Fruit fly (Drosophila melanogaster) whole organism, wandering third instar larva: ENCODE results near the gene CG6961.

Experiments
- Abd-B ChIP-seq: fragments of >200 bp; optimal IDR thresholded peaks from 2 replicates; lab custom pipeline; 2017; ENCODE audit warnings: missing biosample characterization, missing genetic modification characterization
- CG9705 ChIP-seq: fragments of 200-800 bp; sonication (Bioruptor generic); optimal IDR thresholded peaks from 2 replicates; lab custom pipeline; 2018; ENCODE audit warnings: missing biosample characterization, mild to moderate bottlenecking, missing genetic modification characterization
- Dfd ChIP-seq: fragments of >200 bp; optimal IDR thresholded peaks from 2 replicates; lab custom pipeline; 2017; ENCODE audit warnings: missing biosample characterization, missing genetic modification characterization
- GATAd ChIP-seq: sonication (Bioruptor generic); optimal IDR thresholded peaks from 2 replicates; lab custom pipeline; 2016; ENCODE audit warnings: missing biosample characterization, missing genetic modification characterization
- HLH106 ChIP-seq: fragments of 200-800 bp; optimal IDR thresholded peaks from 3 replicates; lab custom pipeline; 2019; ENCODE audit warnings: missing biosample characterization, mild to moderate bottlenecking, missing genetic modification characterization, moderate library complexity
- Hnf4 ChIP-seq: fragments of 200-800 bp; sonication (Bioruptor generic); optimal IDR thresholded peaks from 2 replicates; lab custom pipeline; 2016; ENCODE audit warnings: missing biosample characterization, mild to moderate bottlenecking, missing genetic modification characterization
- Hr78 ChIP-seq: fragments of >200 bp; optimal IDR thresholded peaks from 2 replicates; lab custom pipeline; 2017; ENCODE audit warnings: missing biosample characterization, missing genetic modification characterization
- Hr83 ChIP-seq: fragments of 200-300 bp; sonication (Bioruptor generic); optimal IDR thresholded peaks from 2 replicates; lab custom pipeline; 2016; ENCODE audit warnings: missing biosample characterization, mild to moderate bottlenecking, missing genetic modification characterization, moderate library complexity; ENCODE audit not compliant: poor library complexity, severe bottlenecking
- Jra ChIP-seq: sonication (Bioruptor generic); optimal IDR thresholded peaks from 2 replicates; lab custom pipeline; 2016; ENCODE audit warnings: missing biosample characterization, missing genetic modification characterization
- Myc ChIP-seq: fragments of >200 bp; optimal IDR thresholded peaks from 2 replicates; lab custom pipeline; 2017
- N ChIP-seq: fragments of >200 bp; optimal IDR thresholded peaks from 2 replicates; lab custom pipeline; 2018; ENCODE audit warnings: missing biosample characterization, missing external identifiers, missing genetic modification characterization
- OdsH ChIP-seq: fragments of 200-800 bp; sonication (Bioruptor generic); optimal IDR thresholded peaks from 2 replicates; lab custom pipeline; 2016; ENCODE audit warnings: missing biosample characterization, mild to moderate bottlenecking, missing genetic modification characterization
- Rel ChIP-seq, 2 experiments: fragments of 200-800 bp; sonication (Bioruptor generic) in 1 of 2; optimal IDR thresholded peaks; 2 replicates in 1 of 2; 3 replicates in 1 of 2; lab custom pipeline; 2016 to 2019; ENCODE audit warnings: mild to moderate bottlenecking in 2 of 2, missing biosample characterization in 2 of 2, missing genetic modification characterization in 2 of 2, moderate library complexity in 1 of 2
- Sp1 ChIP-seq: fragments of 200-800 bp; sonication (Bioruptor generic); optimal IDR thresholded peaks from 3 replicates; lab custom pipeline; 2019; ENCODE audit warnings: missing biosample characterization, mild to moderate bottlenecking, missing genetic modification characterization, moderate library complexity
- Vsx2 ChIP-seq: fragments of 200-300, 225-300 bp; sonication (Bioruptor generic); optimal IDR thresholded peaks from 2 replicates; lab custom pipeline; 2018; ENCODE audit warnings: missing biosample characterization, missing genetic modification characterization; ENCODE audit not compliant: partially characterized antibody
- br ChIP-seq: fragments of 200-800 bp; sonication (Bioruptor generic); optimal IDR thresholded peaks from 2 replicates; lab custom pipeline; 2016; ENCODE audit warnings: missing biosample characterization, missing genetic modification characterization
- dl ChIP-seq, 2 experiments: fragments of 175-275, 200-275 bp in 1 of 2; fragments of 200-275 bp in 1 of 2; sonication (Bioruptor generic); optimal IDR thresholded peaks; lab custom pipeline; 2018; ENCODE audit warnings: mild to moderate bottlenecking in 2 of 2, missing biosample characterization in 2 of 2, missing genetic modification characterization in 2 of 2, moderate library complexity in 2 of 2; ENCODE audit not compliant: partially characterized antibody in 2 of 2, insufficient read depth in 1 of 2
- dsf ChIP-seq: sonication (Bioruptor generic); optimal IDR thresholded peaks from 2 replicates; lab custom pipeline; 2016; ENCODE audit warnings: missing biosample characterization, missing genetic modification characterization, borderline replicate concordance
- ey ChIP-seq: fragments of 200-800 bp; sonication (Bioruptor generic); optimal IDR thresholded peaks from 2 replicates; lab custom pipeline; 2016; ENCODE audit warnings: missing biosample characterization, missing genetic modification characterization
- foxo ChIP-seq, 2 experiments: fragments of 200-800 bp; sonication (Bioruptor generic); optimal IDR thresholded peaks; 2 replicates in 1 of 2; 3 replicates in 1 of 2; lab custom pipeline; 2016 to 2017; ENCODE audit warnings: missing biosample characterization in 2 of 2, missing genetic modification characterization in 2 of 2
- h ChIP-seq: fragments of 200-800 bp; sonication (Bioruptor generic); optimal IDR thresholded peaks from 3 replicates; lab custom pipeline; 2016; ENCODE audit warnings: missing biosample characterization, mild to moderate bottlenecking, missing genetic modification characterization
- jim ChIP-seq: fragments of 175-275, 200-325 bp; sonication (Bioruptor generic); optimal IDR thresholded peaks from 2 replicates; lab custom pipeline; 2016; ENCODE audit warnings: missing biosample characterization, mild to moderate bottlenecking, missing genetic modification characterization
- lola ChIP-seq: fragments of >200 bp; optimal IDR thresholded peaks from 2 replicates; lab custom pipeline; 2017; ENCODE audit warnings: missing biosample characterization, missing genetic modification characterization
- pan ChIP-seq: fragments of >200 bp; optimal IDR thresholded peaks from 2 replicates; lab custom pipeline; 2017
- psq ChIP-seq: fragments of 200-800 bp; sonication (Bioruptor generic); optimal IDR thresholded peaks from 3 replicates; lab custom pipeline; 2017; ENCODE audit warnings: missing biosample characterization, mild to moderate bottlenecking, missing genetic modification characterization, moderate library complexity
- rgr ChIP-seq: fragments of 200-800 bp; sonication (Bioruptor generic); optimal IDR thresholded peaks from 3 replicates; lab custom pipeline; 2016; ENCODE audit warnings: missing biosample characterization, mild to moderate bottlenecking, missing genetic modification characterization
- sage ChIP-seq: fragments of 200-800 bp; sonication (Bioruptor generic); optimal IDR thresholded peaks from 2 replicates; lab custom pipeline; 2016; ENCODE audit warnings: missing biosample characterization, mild to moderate bottlenecking, missing genetic modification characterization
- sv ChIP-seq: fragments of 200-800 bp; sonication (Bioruptor generic); optimal IDR thresholded peaks from 3 replicates; lab custom pipeline; 2016; ENCODE audit warnings: missing biosample characterization, missing genetic modification characterization
- tai ChIP-seq: sonication (Bioruptor generic); optimal IDR thresholded peaks from 2 replicates; lab custom pipeline; 2016; ENCODE audit warnings: missing biosample characterization, missing genetic modification characterization
- usp ChIP-seq: fragments of >200 bp; optimal IDR thresholded peaks from 2 replicates; lab custom pipeline; 2017; ENCODE audit warnings: missing biosample characterization, missing genetic modification characterization
- woc ChIP-seq: sonication (Bioruptor generic); optimal IDR thresholded peaks from 2 replicates; lab custom pipeline; 2016; ENCODE audit warnings: missing biosample characterization, mild to moderate bottlenecking, missing genetic modification characterization

Gene CG6961

dm6 chrX:18788143-18788745, at the start of gene CG6961, which contains the start of gene S6KL:
CG6961 (minus strand) TSS chrX:18788210.
S6KL (plus strand) TSS chrX:18788464.
- TF ChIP-seq N = peak; percentile 95
- TF ChIP-seq Hr78 (GFP tag; lab: Kevin White, UChicago) = peak; percentile 67
- peak; percentile 10 for TF ChIP-seq h (GFP tag; lab: Kevin White, UChicago)
- TF ChIP-seq foxo (GFP tag; optimal IDR thresholded peaks at IDR 0.05; lab: Kevin White, UChicago) = no peak
- TF ChIP-seq woc (GFP tag; lab: Kevin White, UChicago) = peak; percentile 10
- peak; percentile 7 for TF ChIP-seq HLH106
- no peak for TF ChIP-seq Rel (GFP tag; optimal IDR thresholded peaks at IDR 0.05; lab: Kevin White, UChicago)
- peak; percentile 14 for TF ChIP-seq Rel (tag; optimal IDR thresholded peaks at IDR 0.05; lab: Kevin White, UChicago)
- TF ChIP-seq dsf = no peak
- peak; percentile 39 for TF ChIP-seq Abd-B (GFP tag; lab: Kevin White, UChicago)
- TF ChIP-seq lola (GFP tag; lab: Kevin White, UChicago) = no peak
- no peak for TF ChIP-seq tai (GFP tag; lab: Kevin White, UChicago)
- TF ChIP-seq jim (GFP tag; lab: Kevin White, UChicago) = no peak
- no peak for TF ChIP-seq usp
- no peak for TF ChIP-seq pan (lab: Kevin White, UChicago)
- no peak for TF ChIP-seq Vsx2 (GFP tag; lab: Kevin White, UChicago)
- TF ChIP-seq Hr83 (GFP tag; lab: Kevin White, UChicago) = no peak
- no peak for TF ChIP-seq sage

dm6 chrX:18837046-18837445, 49.0 kb upstream of the CG6961 start:
- no peak for TF ChIP-seq rgr (GFP tag; lab: Kevin White, UChicago)
- no peak for TF ChIP-seq HLH106
- no peak for TF ChIP-seq OdsH
- no peak for TF ChIP-seq Jra (GFP tag; lab: Kevin White, UChicago)
- TF ChIP-seq dsf = no peak
- TF ChIP-seq GATAd = no peak
- TF ChIP-seq, all 38 proteins: peak for 0

DNA sequence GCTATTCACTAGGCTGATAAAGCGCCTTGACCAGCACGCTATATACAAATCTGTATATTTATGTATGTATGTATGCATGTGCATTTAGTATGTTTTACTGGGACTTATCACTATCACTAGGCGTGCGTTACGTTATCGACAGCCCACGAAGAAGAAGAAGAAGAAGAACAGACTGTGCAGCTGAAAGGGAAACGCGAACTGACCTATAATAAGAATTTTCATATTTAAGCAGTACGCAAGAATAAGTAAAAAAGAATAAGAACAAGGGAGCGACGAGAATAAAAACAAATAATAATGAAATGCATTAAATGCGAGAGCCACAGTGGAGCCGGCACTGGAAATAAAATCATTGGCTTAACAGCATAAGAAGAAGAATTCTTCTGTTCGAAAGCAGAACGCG, 48.3 kb upstream of the CG6961 start:
- no peak for TF ChIP-seq Jra (GFP tag; lab: Kevin White, UChicago)
- no peak for TF ChIP-seq jim (GFP tag; lab: Kevin White, UChicago)
- TF ChIP-seq h (GFP tag; lab: Kevin White, UChicago) = no peak
- TF ChIP-seq GATAd = no peak
- no peak for TF ChIP-seq br (GFP tag; lab: Kevin White, UChicago)
- no peak for TF ChIP-seq HLH106
- no peak for TF ChIP-seq Myc (lab: Kevin White, UChicago)
- no peak for TF ChIP-seq sage
- no peak for TF ChIP-seq CG9705
- TF ChIP-seq N = no peak
- no peak for TF ChIP-seq Hr83 (GFP tag; lab: Kevin White, UChicago)
- no peak for TF ChIP-seq woc (GFP tag; lab: Kevin White, UChicago)
- no peak for TF ChIP-seq Dfd (GFP tag; lab: Kevin White, UChicago)
- TF ChIP-seq Abd-B (GFP tag; lab: Kevin White, UChicago) = no peak
- TF ChIP-seq Vsx2 (GFP tag; lab: Kevin White, UChicago) = no peak
- no peak for TF ChIP-seq Hr78 (GFP tag; lab: Kevin White, UChicago)
- no peak for TF ChIP-seq psq
- no peak for TF ChIP-seq dsf
- no peak for TF ChIP-seq Sp1 (GFP tag; lab: Kevin White, UChicago)
- TF ChIP-seq, all 38 proteins: peak for 0

DNA sequence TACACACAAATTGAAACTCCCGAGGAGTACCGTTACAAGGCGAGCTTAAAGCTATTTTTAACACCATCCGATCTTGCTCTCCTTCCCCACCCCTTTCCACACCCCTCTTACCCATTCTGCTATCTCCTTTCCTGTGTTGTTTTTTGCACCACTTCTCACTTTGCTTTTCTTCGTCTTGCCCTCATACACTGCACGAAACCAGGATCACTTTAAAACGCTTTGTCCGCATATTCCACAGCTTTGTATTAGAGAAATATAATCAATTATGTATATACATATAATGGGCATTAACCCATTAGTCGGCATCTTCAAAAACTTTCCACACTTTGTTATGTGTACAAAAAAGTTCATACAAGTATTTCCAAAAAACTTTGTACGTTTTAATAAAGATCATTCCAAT, 47.5 kb upstream of the CG6961 start:
- no peak for TF ChIP-seq HLH106
- TF ChIP-seq Dfd (GFP tag; lab: Kevin White, UChicago) = no peak
- no peak for TF ChIP-seq Hr78 (GFP tag; lab: Kevin White, UChicago)
- no peak for TF ChIP-seq dl (GFP tag; optimal IDR thresholded peaks at IDR 0.05; lab: Kevin White, UChicago; ENCODE audit: insufficient read depth in 1 of 2, partially characterized antibody in 2 of 2)
- no peak for TF ChIP-seq ey (GFP tag; lab: Kevin White, UChicago)
- TF ChIP-seq lola (GFP tag; lab: Kevin White, UChicago) = no peak
- no peak for TF ChIP-seq Jra (GFP tag; lab: Kevin White, UChicago)
- no peak for TF ChIP-seq foxo (GFP tag; optimal IDR thresholded peaks at IDR 0.05; lab: Kevin White, UChicago)
- no peak for TF ChIP-seq Hr83 (GFP tag; lab: Kevin White, UChicago)
- TF ChIP-seq h (GFP tag; lab: Kevin White, UChicago) = no peak
- TF ChIP-seq dsf = no peak
- no peak for TF ChIP-seq jim (GFP tag; lab: Kevin White, UChicago)
- no peak for TF ChIP-seq Abd-B (GFP tag; lab: Kevin White, UChicago)
- no peak for TF ChIP-seq CG9705
- no peak for TF ChIP-seq sv (GFP tag; lab: Kevin White, UChicago)
- TF ChIP-seq Hnf4 (GFP tag; lab: Kevin White, UChicago) = no peak
- TF ChIP-seq tai (GFP tag; lab: Kevin White, UChicago) = no peak
